Fruit fly (Drosophila melanogaster) whole organism, embryonic: ENCODE results near the gene CG2841.

Experiments used
- Adf1 ChIP-seq: fragments of 200-800 bp; sonication (Bioruptor generic); IDR thresholded peaks from 2 replicates; pipeline ENCODE4 v1.3.6; 2022; ENCODE audit warnings: missing biosample characterization, missing genetic modification characterization
- B-H1 ChIP-seq: fragments of 200-800 bp; sonication (Bioruptor generic); IDR thresholded peaks from 3 replicates; pipeline ENCODE4 v1.3.6; 2022; ENCODE audit warnings: missing biosample characterization, missing genetic modification characterization
- B-H2 ChIP-seq: fragments of 200-800 bp; sonication (Bioruptor generic); optimal IDR thresholded peaks from 2 replicates; lab custom pipeline; 2018; ENCODE audit warnings: missing biosample characterization, mild to moderate bottlenecking, missing genetic modification characterization
- CG10431 ChIP-seq: fragments of 200-800 bp; sonication (Bioruptor generic); optimal IDR thresholded peaks from 3 replicates; lab custom pipeline; 2018; ENCODE audit warnings: missing biosample characterization, mild to moderate bottlenecking, missing genetic modification characterization
- CG13287 ChIP-seq: fragments of 200-800 bp; sonication (Bioruptor generic); IDR thresholded peaks from 2 replicates; pipeline ENCODE4 v1.3.6; 2022; ENCODE audit warnings: missing biosample characterization, missing genetic modification characterization; ENCODE audit not compliant: partially characterized antibody
- CG15479 ChIP-seq: fragments of 200-800 bp; sonication (Bioruptor generic); optimal IDR thresholded peaks from 3 replicates; lab custom pipeline; 2019; ENCODE audit warnings: missing biosample characterization, mild to moderate bottlenecking, missing genetic modification characterization, moderate library complexity
- CG15601 ChIP-seq: fragments of 200-800 bp; sonication (Bioruptor generic); optimal IDR thresholded peaks from 3 replicates; lab custom pipeline; 2019; ENCODE audit warnings: missing biosample characterization, mild to moderate bottlenecking, missing genetic modification characterization, moderate library complexity
- CG17912 ChIP-seq: fragments of 200-800 bp; sonication (Bioruptor generic); optimal IDR thresholded peaks from 2 replicates; lab custom pipeline; 2018; ENCODE audit warnings: missing biosample characterization, mild to moderate bottlenecking, missing genetic modification characterization
- CG1792 ChIP-seq: fragments of 200-800 bp; sonication (Bioruptor generic); optimal IDR thresholded peaks from 2 replicates; lab custom pipeline; 2016; ENCODE audit warnings: missing biosample characterization, missing genetic modification characterization
- CG32532 ChIP-seq: fragments of 200-800 bp; sonication (Bioruptor generic); IDR thresholded peaks from 2 replicates; pipeline ENCODE4 v1.3.6; 2022; ENCODE audit warnings: missing biosample characterization, missing genetic modification characterization
- CG3281 ChIP-seq: fragments of 200-800 bp; sonication (Bioruptor generic); optimal IDR thresholded peaks from 3 replicates; lab custom pipeline; 2017; ENCODE audit warnings: missing biosample characterization, mild to moderate bottlenecking, missing genetic modification characterization
- CG3726 ChIP-seq: fragments of 200-800 bp; sonication (Bioruptor generic); IDR thresholded peaks from 3 replicates; pipeline ENCODE4, ENCODE4 v1.3.6; 2022; ENCODE audit warnings: missing biosample characterization, missing genetic modification characterization
- CG5953 ChIP-seq: fragments of 200-800 bp; sonication (Bioruptor generic); IDR thresholded peaks from 2 replicates; pipeline ENCODE4 v1.3.6; 2022; ENCODE audit warnings: missing biosample characterization, missing genetic modification characterization
- CG6683 ChIP-seq: fragments of 200-800 bp; sonication (Bioruptor generic); optimal IDR thresholded peaks from 2 replicates; lab custom pipeline; 2017; ENCODE audit warnings: missing biosample characterization, mild to moderate bottlenecking, missing genetic modification characterization, missing genetic modification reagents
- CG7745 ChIP-seq: fragments of 200-800 bp; sonication (Bioruptor generic); optimal IDR thresholded peaks from 2 replicates; lab custom pipeline; 2018; ENCODE audit warnings: missing biosample characterization, mild to moderate bottlenecking, missing genetic modification characterization, moderate library complexity
- CG9609 ChIP-seq: fragments of 200-800 bp; sonication (Bioruptor generic); optimal IDR thresholded peaks from 3 replicates; lab custom pipeline; 2016; ENCODE audit warnings: missing biosample characterization, missing genetic modification characterization
- CTCF ChIP-seq: fragments of 200-800 bp; sonication (Bioruptor generic); optimal IDR thresholded peaks from 2 replicates; lab custom pipeline; 2017; ENCODE audit warnings: missing biosample characterization, mild to moderate bottlenecking, missing genetic modification characterization, moderate library complexity
- Deaf1 ChIP-seq: fragments of 200-800 bp; optimal IDR thresholded peaks from 3 replicates; lab custom pipeline; 2019; ENCODE audit warnings: missing biosample characterization, mild to moderate bottlenecking, missing genetic modification characterization, moderate library complexity
- Dek ChIP-seq: fragments of 200-800 bp; sonication (Bioruptor generic); optimal IDR thresholded peaks from 3 replicates; lab custom pipeline; 2019; ENCODE audit warnings: missing biosample characterization, mild to moderate bottlenecking, missing genetic modification characterization, moderate library complexity
- Dll ChIP-seq: fragments of 200-800 bp; sonication (Bioruptor generic); IDR thresholded peaks from 4 replicates; pipeline ENCODE4 v1.3.6; 2022; ENCODE audit warnings: missing biosample characterization, missing genetic modification characterization; ENCODE audit not compliant: partially characterized antibody
- Eip74EF ChIP-seq, 2 experiments: fragments of 200-800 bp in 1 of 2; fragments of >200 bp in 1 of 2; sonication (Bioruptor generic) in 1 of 2; optimal IDR thresholded peaks; 2 replicates each; lab custom pipeline; 2017 to 2019; ENCODE audit warnings: missing biosample characterization in 2 of 2, missing genetic modification characterization in 2 of 2, mild to moderate bottlenecking in 1 of 2, moderate library complexity in 1 of 2
- H2.0 ChIP-seq: fragments of 200-800 bp; sonication (Bioruptor generic); IDR thresholded peaks from 2 replicates; pipeline ENCODE4 v1.3.6; 2022; ENCODE audit warnings: missing biosample characterization, missing genetic modification characterization
- HLH4C ChIP-seq: fragments of 200-800 bp; sonication (Bioruptor generic); IDR thresholded peaks from 3 replicates; pipeline ENCODE4 v1.3.6; 2022; ENCODE audit warnings: missing biosample characterization, missing genetic modification characterization; ENCODE audit not compliant: partially characterized antibody
- HLH54F ChIP-seq: fragments of 200-800 bp; sonication (Bioruptor generic); optimal IDR thresholded peaks from 3 replicates; lab custom pipeline; 2016; ENCODE audit warnings: missing biosample characterization, missing genetic modification characterization
- Jarid2 ChIP-seq: fragments of 200-800 bp; sonication (Bioruptor generic); optimal IDR thresholded peaks from 3 replicates; lab custom pipeline; 2017; ENCODE audit warnings: mild to moderate bottlenecking, missing biosample characterization, missing genetic modification reagents, missing genetic modification characterization
- Mrtf ChIP-seq: fragments of 200-800 bp; sonication (Bioruptor generic); IDR thresholded peaks from 3 replicates; pipeline ENCODE4 v1.3.6; 2022; ENCODE audit warnings: missing biosample characterization, missing genetic modification characterization
- Myb ChIP-seq: fragments of 200-800 bp; sonication (Bioruptor generic); optimal IDR thresholded peaks from 2 replicates; lab custom pipeline; 2016; ENCODE audit warnings: missing biosample characterization, missing genetic modification characterization
- Trl ChIP-seq, 3 experiments: fragments of >200 bp in 2 of 3; fragments of 200-800 bp in 1 of 3; sonication (Bioruptor generic) in 1 of 3; optimal IDR thresholded peaks; 2 replicates in 1 of 3; 3 replicates in 2 of 3; lab custom pipeline; 2016 to 2017; ENCODE audit warnings: missing biosample characterization in 1 of 3, missing genetic modification characterization in 1 of 3
- amos ChIP-seq: fragments of 200-800 bp; sonication (Bioruptor generic); IDR thresholded peaks from 2 replicates; pipeline ENCODE4 v1.3.6; 2022; ENCODE audit warnings: missing biosample characterization, missing genetic modification characterization; ENCODE audit not compliant: partially characterized antibody
- bbx ChIP-seq: fragments of 200-800 bp; sonication (Bioruptor generic); IDR thresholded peaks from 2 replicates; pipeline ENCODE4 v1.3.6; 2022; ENCODE audit warnings: missing biosample characterization, missing genetic modification characterization; ENCODE audit not compliant: partially characterized antibody
- cas ChIP-seq: fragments of 200-800 bp; sonication (Bioruptor generic); IDR thresholded peaks from 2 replicates; pipeline ENCODE4 v1.3.6; 2022; ENCODE audit warnings: missing biosample characterization, missing genetic modification characterization
- cato ChIP-seq: fragments of 200-800 bp; sonication (Bioruptor generic); optimal IDR thresholded peaks from 2 replicates; lab custom pipeline; 2016; ENCODE audit warnings: missing biosample characterization, missing genetic modification characterization, borderline replicate concordance
- chinmo ChIP-seq: fragments of 200-800 bp; sonication (Bioruptor generic); IDR thresholded peaks from 4 replicates; pipeline ENCODE4 v1.3.6; 2022; ENCODE audit warnings: missing biosample characterization, missing genetic modification characterization; ENCODE audit not compliant: partially characterized antibody
- ci ChIP-seq: fragments of 200-800 bp; sonication (Bioruptor generic); IDR thresholded peaks from 3 replicates; pipeline ENCODE4 v1.3.6; 2022; ENCODE audit warnings: missing biosample characterization, missing genetic modification characterization
- crol ChIP-seq: fragments of 200-800 bp; sonication (Bioruptor generic); IDR thresholded peaks from 2 replicates; pipeline ENCODE4 v1.3.6; 2022; ENCODE audit warnings: missing biosample characterization, missing genetic modification characterization
- crp ChIP-seq, 2 experiments: fragments of 200-800 bp; sonication (Bioruptor generic); optimal IDR thresholded peaks; 2 replicates in 1 of 2; 3 replicates in 1 of 2; lab custom pipeline; 2017; ENCODE audit warnings: missing biosample characterization in 2 of 2, missing genetic modification characterization in 2 of 2, mild to moderate bottlenecking in 1 of 2, moderate library complexity in 1 of 2
- fu2 ChIP-seq: fragments of 200-800 bp; sonication (Bioruptor generic); optimal IDR thresholded peaks from 2 replicates; lab custom pipeline; 2016; ENCODE audit warnings: missing biosample characterization, missing genetic modification characterization
- hbn ChIP-seq: fragments of 200-800 bp; sonication (Bioruptor generic); IDR thresholded peaks from 2 replicates; pipeline ENCODE4 v1.3.6; 2022; ENCODE audit warnings: missing biosample characterization, missing genetic modification characterization; ENCODE audit not compliant: partially characterized antibody
- nom ChIP-seq: fragments of 200-800 bp; sonication (Bioruptor generic); optimal IDR thresholded peaks from 2 replicates; lab custom pipeline; 2017; ENCODE audit warnings: missing biosample characterization, missing genetic modification characterization, mild to moderate bottlenecking, moderate library complexity, missing genetic modification reagents
- odd ChIP-seq: fragments of 200-800 bp; sonication (Bioruptor generic); optimal IDR thresholded peaks from 2 replicates; lab custom pipeline; 2017; ENCODE audit warnings: missing biosample characterization, mild to moderate bottlenecking, missing genetic modification characterization
- pros ChIP-seq: fragments of 200-800 bp; sonication (Bioruptor generic); optimal IDR thresholded peaks from 3 replicates; lab custom pipeline; 2019; ENCODE audit warnings: missing biosample characterization, mild to moderate bottlenecking, missing genetic modification characterization, moderate library complexity
- repo ChIP-seq: fragments of 200-800 bp; sonication (Bioruptor generic); optimal IDR thresholded peaks from 2 replicates; lab custom pipeline; 2016; ENCODE audit warnings: missing biosample characterization, missing genetic modification characterization
- tll ChIP-seq, 2 experiments: fragments of 200-800 bp in 1 of 2; fragments of >200 bp in 1 of 2; sonication (Bioruptor generic) in 1 of 2; optimal IDR thresholded peaks; 2 replicates each; lab custom pipeline; 2017 to 2019; ENCODE audit warnings: missing biosample characterization in 2 of 2, missing genetic modification characterization in 2 of 2, mild to moderate bottlenecking in 1 of 2, moderate library complexity in 1 of 2
- tna ChIP-seq: fragments of 200-800 bp; sonication (Bioruptor generic); IDR thresholded peaks from 2 replicates; pipeline ENCODE4 v1.3.6; 2022; ENCODE audit warnings: missing biosample characterization, missing genetic modification characterization; ENCODE audit not compliant: partially characterized antibody
- ttk ChIP-seq: fragments of 200-800 bp; sonication (Bioruptor generic); IDR thresholded peaks from 2 replicates; pipeline ENCODE4 v2.1.2; 2022; ENCODE audit warnings: missing biosample characterization, missing genetic modification characterization
- vvl ChIP-seq: fragments of 200-800 bp; sonication (Bioruptor generic); IDR thresholded peaks from 2 replicates; pipeline ENCODE4 v1.3.6; 2022; ENCODE audit warnings: missing biosample characterization, missing genetic modification characterization
- zen ChIP-seq: fragments of 200-800 bp; sonication (Bioruptor generic); optimal IDR thresholded peaks from 3 replicates; lab custom pipeline; 2018; ENCODE audit warnings: missing biosample characterization, mild to moderate bottlenecking, missing genetic modification characterization, moderate library complexity

Gene CG2841

dm6 chrX:2366171-2366570, at the start of gene CG2841:
TSS of gene CG2841 (minus strand) at chrX:2366356.
- TF ChIP-seq CG10431 (GFP tag; lab: Kevin White, UChicago) (peak; percentile 79), CTCF (peak; percentile 56), Adf1 (GFP tag; lab: Robert Waterston, UW) (peak; percentile 72), Deaf1 (tag; lab: Kevin White, UChicago) (peak; percentile 18), CG7745 (no peak), CG15601 (tag; lab: Kevin White, UChicago) (no peak), CG13287 (peak; percentile 21; the same call in 1 of the 2 replicates), Dll (GFP tag; lab: Robert Waterston, UW) (0 out of 4 replicates have a peak, but pooled peaks have one; percentile 22), B-H1 (GFP tag; lab: Robert Waterston, UW) (no peak), Jarid2 (GFP tag; lab: Kevin White, UChicago) (peak; percentile 61), fu2 (no peak), odd (GFP tag; lab: Kevin White, UChicago) (no peak), chinmo (0 out of 4 replicates have a peak, but pooled peaks have one; percentile 48), nom (GFP tag; lab: Kevin White, UChicago) (peak; percentile 2), HLH4C (0 out of 3 replicates have a peak, but pooled peaks have one; percentile 13), crol (GFP tag; lab: Robert Waterston, UW) (peak; percentile 67), ttk (peak; percentile 36; the same call in 1 of the 2 replicates), ci (GFP tag; lab: Robert Waterston, UW) (peak; percentile 56; the same call in 2 of the 3 replicates), amos (peak; percentile 28; the same call in 1 of the 2 replicates), crp (GFP tag; optimal IDR thresholded peaks at IDR 0.05; lab: Kevin White, UChicago) (peak in 1 of 2 experiments; percentile 36)
- TF ChIP-seq, all 482 proteins: peak for 15

DNA sequence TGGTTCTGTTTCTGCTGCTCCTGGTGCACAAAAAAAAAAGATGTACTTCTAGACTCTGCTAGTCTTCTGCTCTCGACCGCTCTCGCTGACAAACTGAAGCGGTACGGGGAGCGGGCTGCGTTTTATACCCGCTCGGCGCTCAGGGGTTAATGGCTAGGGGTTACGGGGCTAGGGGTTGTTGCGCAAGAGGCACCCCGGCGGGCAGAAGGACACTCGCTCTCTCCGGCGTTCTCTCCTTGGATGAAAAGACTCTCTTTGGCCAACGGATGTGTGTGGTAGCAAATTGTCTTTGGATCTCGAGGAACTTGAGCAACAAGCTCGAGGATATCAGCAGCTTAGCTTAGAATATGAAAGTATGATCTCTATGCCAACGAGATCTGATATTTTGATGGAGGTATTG, 44.6 kb upstream of the CG2841 start, which contains the start of gene CG12496:
TSS of gene CG12496 (minus strand) at position 97 of the 400 bp plus-strand sequence.
- TF ChIP-seq Jarid2 (GFP tag; lab: Kevin White, UChicago): peak; percentile 72
- TF ChIP-seq crol (GFP tag; lab: Robert Waterston, UW): peak; percentile 46
- no peak for TF ChIP-seq cas
- peak in 1 of 2 experiments; percentile 60 for TF ChIP-seq Trl (optimal IDR thresholded peaks at IDR 0.05; lab: Kevin White, UChicago)
- no peak for TF ChIP-seq Trl (GFP tag; optimal IDR thresholded peaks at IDR 0.05; lab: Kevin White, UChicago)
- peak; percentile 85 for TF ChIP-seq pros (GFP tag; lab: Kevin White, UChicago)
- no peak for TF ChIP-seq H2.0 (GFP tag; lab: Robert Waterston, UW)

- no peak for TF ChIP-seq hbn
- TF ChIP-seq tll (GFP tag; optimal IDR thresholded peaks at IDR 0.05; lab: Kevin White, UChicago): peak in 1 of 2 experiments; percentile 97
- no peak for TF ChIP-seq bbx (GFP tag; lab: Robert Waterston, UW)
- no peak for TF ChIP-seq Eip74EF (GFP tag; optimal IDR thresholded peaks at IDR 0.05; lab: Kevin White, UChicago)
- no peak for TF ChIP-seq CG32532 (GFP tag; lab: Robert Waterston, UW)
- TF ChIP-seq CG3281 (GFP tag; lab: Kevin White, UChicago): no peak
- TF ChIP-seq CG1792 (GFP tag; lab: Kevin White, UChicago): no peak
- TF ChIP-seq Mrtf: no peak
- TF ChIP-seq CG15479 (GFP tag; lab: Kevin White, UChicago): peak; percentile 97
- no peak for TF ChIP-seq CG9609 (GFP tag; lab: Kevin White, UChicago)
- TF ChIP-seq B-H2 (GFP tag; lab: Kevin White, UChicago): no peak
- TF ChIP-seq tna (GFP tag; lab: Robert Waterston, UW): no peak
- TF ChIP-seq CG3726 (GFP tag; lab: Robert Waterston, UW): no peak
- no peak for TF ChIP-seq Myb (GFP tag; lab: Kevin White, UChicago)
- no peak for TF ChIP-seq repo (GFP tag; lab: Kevin White, UChicago)
- TF ChIP-seq CG17912: no peak
- TF ChIP-seq HLH54F (GFP tag; lab: Kevin White, UChicago): no peak
- TF ChIP-seq CG6683 (GFP tag; lab: Kevin White, UChicago): no peak
- TF ChIP-seq cato (GFP tag; lab: Kevin White, UChicago): no peak
- peak; percentile 48 for TF ChIP-seq zen (tag; lab: Kevin White, UChicago)
- no peak for TF ChIP-seq Dek
- TF ChIP-seq CG5953 (GFP tag; lab: Robert Waterston, UW): no peak
- TF ChIP-seq vvl (GFP tag; lab: Robert Waterston, UW): no peak
These were observed 42.6 kb upstream of the CG2841 start for dm6 chrX:2408675-2409163.
